Fruit fly (Drosophila melanogaster): ENCODE results near the gene CG12746.

Gene CG12746

DNA sequence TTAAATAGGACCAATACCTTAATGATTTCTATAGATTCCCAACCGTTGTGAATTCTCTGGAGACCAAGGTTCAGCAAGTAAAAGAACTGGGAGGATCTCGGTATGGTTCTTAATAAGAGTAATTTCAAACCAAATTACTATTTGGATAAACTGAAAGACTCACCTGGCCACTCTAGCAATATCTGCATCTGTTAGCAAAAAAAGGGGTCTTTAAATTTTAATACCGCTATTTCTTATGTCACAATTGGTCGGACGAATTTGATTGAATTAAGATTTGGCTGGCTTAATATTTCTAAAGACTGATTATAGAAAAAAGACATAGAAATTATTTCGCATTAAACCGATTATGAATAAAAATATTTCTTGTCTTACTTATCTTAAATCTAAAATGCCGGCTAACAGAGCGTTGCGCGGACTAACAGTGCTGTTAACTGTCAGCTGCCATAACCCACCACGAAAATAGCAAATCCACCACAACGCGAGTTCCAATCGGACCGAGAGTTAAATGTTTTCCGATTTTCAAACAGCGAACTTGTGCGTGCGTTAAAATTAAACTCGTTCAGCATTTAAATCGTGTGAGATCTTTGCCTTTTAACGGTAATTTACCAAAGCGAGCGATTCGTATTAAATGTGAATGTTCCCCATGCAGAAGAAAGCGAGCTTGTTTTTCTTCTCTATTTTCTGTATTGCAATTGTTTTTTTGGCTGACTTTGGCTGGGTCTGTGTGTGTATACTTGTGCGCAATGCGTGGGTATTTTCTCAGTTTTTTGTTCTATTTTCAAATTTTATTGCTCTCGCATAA is 6.2 kb downstream of the CG12746 start, which contains the start of gene CRMP:
Gene CRMP, plus strand, starts transcription at position 474 of the 802 bp plus-strand sequence.
- TF ChIP-seq CG17328 (GFP tag; IDR thresholded peaks at IDR 0.05) = 0 out of 2 replicates have a peak, but pooled peaks have one; percentile 5
- TF ChIP-seq Bgb (GFP tag; IDR thresholded peaks at IDR 0.05; ENCODE audit: partially characterized antibody) = no peak
- TF ChIP-seq Xrp1 (GFP tag; IDR thresholded peaks at IDR 0.05) = no peak
- no peak for TF ChIP-seq C15 (GFP tag; IDR thresholded peaks at IDR 0.05)
- TF ChIP-seq Dp (GFP tag; optimal IDR thresholded peaks at IDR 0.05) = peak; percentile 15
- no peak for TF ChIP-seq CG12219 (GFP tag; optimal IDR thresholded peaks at IDR 0.05)
- TF ChIP-seq Gug (GFP tag; IDR thresholded peaks at IDR 0.05) = no peak
- TF ChIP-seq sna (GFP tag; IDR thresholded peaks at IDR 0.05; ENCODE audit: partially characterized antibody) = no peak; the same call in 1 of the 2 replicates
- no peak for TF ChIP-seq Dbx (GFP tag; IDR thresholded peaks at IDR 0.05)
- TF ChIP-seq CHES-1-like (GFP tag; optimal IDR thresholded peaks at IDR 0.05) = no peak
- TF ChIP-seq hb (GFP tag; IDR thresholded peaks at IDR 0.05; ENCODE audit: partially characterized antibody) = no peak
- no peak for TF ChIP-seq bowl (GFP tag; IDR thresholded peaks at IDR 0.05)
- TF ChIP-seq lab (GFP tag; optimal IDR thresholded peaks at IDR 0.05) = no peak
- no peak for TF ChIP-seq CG30431 (GFP tag; optimal IDR thresholded peaks at IDR 0.05)
- no peak for TF ChIP-seq CG4424 (GFP tag; optimal IDR thresholded peaks at IDR 0.05)
- TF ChIP-seq tin (GFP tag; optimal IDR thresholded peaks at IDR 0.05) = no peak
- no peak for TF ChIP-seq cas (GFP tag; IDR thresholded peaks at IDR 0.05)
- no peak for TF ChIP-seq CG13775 (GFP tag; optimal IDR thresholded peaks at IDR 0.05)
- no peak for TF ChIP-seq Doc2 (GFP tag; IDR thresholded peaks at IDR 0.05)
- no peak for TF ChIP-seq pfk (GFP tag; optimal IDR thresholded peaks at IDR 0.05)
- TF ChIP-seq kay (GFP tag; optimal IDR thresholded peaks at IDR 0.05) = no peak
- TF ChIP-seq corto (GFP tag; optimal IDR thresholded peaks at IDR 0.05) = no peak
- TF ChIP-seq CG2116 (GFP tag; optimal IDR thresholded peaks at IDR 0.05) = no peak
- no peak for TF ChIP-seq mam (GFP tag; optimal IDR thresholded peaks at IDR 0.05)
- TF ChIP-seq CG17385 (GFP tag; optimal IDR thresholded peaks at IDR 0.05) = no peak
- TF ChIP-seq CG6254 (GFP tag; optimal IDR thresholded peaks at IDR 0.05) = no peak
- TF ChIP-seq CG5180 (GFP tag; optimal IDR thresholded peaks at IDR 0.05) = peak; percentile 22
- TF ChIP-seq fd64A (GFP tag; optimal IDR thresholded peaks at IDR 0.05) = no peak
- no peak for TF ChIP-seq CG31224 (GFP tag; IDR thresholded peaks at IDR 0.05)
- TF ChIP-seq CG17359 (tag; optimal IDR thresholded peaks at IDR 0.05) = no peak
- no peak for TF ChIP-seq Hr51 (GFP tag; optimal IDR thresholded peaks at IDR 0.05)
- no peak for TF ChIP-seq lmd (GFP tag; IDR thresholded peaks at IDR 0.05)
- TF ChIP-seq Fer1 (GFP tag; optimal IDR thresholded peaks at IDR 0.05) = peak; percentile 36
- no peak for TF ChIP-seq Fer2 (tag; optimal IDR thresholded peaks at IDR 0.05)
- TF ChIP-seq cad (GFP tag; optimal IDR thresholded peaks at IDR 0.05) = no peak
- TF ChIP-seq CG11456 (GFP tag; IDR thresholded peaks at IDR 0.05) = no peak
- no peak for TF ChIP-seq pum (GFP tag; optimal IDR thresholded peaks at IDR 0.05)
- no peak for TF ChIP-seq chn (GFP tag; optimal IDR thresholded peaks at IDR 0.05)
- TF ChIP-seq fd96Cb (tag; optimal IDR thresholded peaks at IDR 0.05) = no peak
- no peak for TF ChIP-seq dmrt99B (tag; optimal IDR thresholded peaks at IDR 0.05)
- no peak for TF ChIP-seq kah (GFP tag; optimal IDR thresholded peaks at IDR 0.05)
- no peak for TF ChIP-seq CG3065 (GFP tag; optimal IDR thresholded peaks at IDR 0.05)
- TF ChIP-seq en (GFP tag; optimal IDR thresholded peaks at IDR 0.05) = no peak
- TF ChIP-seq CG14860 (GFP tag; IDR thresholded peaks at IDR 0.05; ENCODE audit: partially characterized antibody) = no peak
- no peak for TF ChIP-seq abd-A (tag; optimal IDR thresholded peaks at IDR 0.05)
- no peak for TF ChIP-seq CG9876 (GFP tag; optimal IDR thresholded peaks at IDR 0.05)
- no peak for TF ChIP-seq inv (GFP tag; IDR thresholded peaks at IDR 0.05; ENCODE audit: partially characterized antibody)
- TF ChIP-seq gsb-n (tag; optimal IDR thresholded peaks at IDR 0.05) = no peak
- TF ChIP-seq CG18476 (GFP tag; optimal IDR thresholded peaks at IDR 0.05) = no peak

Data from whole organism, embryonic.